Fruit fly (Drosophila melanogaster) whole organism, prepupa: ENCODE measurements around the gene barc.

ENCODE experiments used
- CG11294 ChIP-seq: fragments of 200-800 bp; sonication (Bioruptor generic); IDR thresholded peaks from 2 replicates; pipeline ENCODE4 v1.3.6; 2022; ENCODE audit warnings: missing biosample characterization, missing genetic modification characterization
- CG34406 ChIP-seq: fragments of 200-800 bp; sonication (Bioruptor generic); optimal IDR thresholded peaks from 3 replicates; lab custom pipeline; 2016; ENCODE audit warnings: missing biosample characterization, missing genetic modification characterization
- Hr39 ChIP-seq: fragments of 200-800 bp; sonication (Bioruptor generic); optimal IDR thresholded peaks from 2 replicates; lab custom pipeline; 2016; ENCODE audit warnings: missing biosample characterization, missing genetic modification characterization
- Sox102F ChIP-seq: fragments of 200-800 bp; sonication (Bioruptor generic); optimal IDR thresholded peaks from 2 replicates; lab custom pipeline; 2016; ENCODE audit warnings: missing biosample characterization, mild to moderate bottlenecking, missing genetic modification characterization
- Sox14 ChIP-seq: fragments of 200-800 bp; sonication (Bioruptor generic); optimal IDR thresholded peaks from 3 replicates; lab custom pipeline; 2016; ENCODE audit warnings: missing biosample characterization, missing genetic modification characterization

- TF ChIP-seq Hr39 (no peak), Sox102F (GFP tag; lab: Kevin White, UChicago) (no peak), CG11294 (GFP tag; lab: Robert Waterston, UW) (no peak), Sox14 (GFP tag; lab: Kevin White, UChicago) (no peak), CG34406 (no peak)
Measured at dm6 chr3L:21414331-21414730, 18.6 kb downstream of the barc start.
